Fruit fly (Drosophila melanogaster): ENCODE results near the gene anox.
A peak's percentile ranks its signal among the peaks of the same experiment; 100 is the strongest.

The anox gene

dm6 chrX:21367363-21368072, 48.4 kb upstream of the anox start:
- TF ChIP-seq CG6276 (GFP tag; optimal IDR thresholded peaks at IDR 0.05) (peak; percentile 99), CG10669 (GFP tag; optimal IDR thresholded peaks at IDR 0.05) (peak; percentile 99), CG1621 (tag; optimal IDR thresholded peaks at IDR 0.05) (peak; percentile 97), fd59A (GFP tag; optimal IDR thresholded peaks at IDR 0.05) (peak; percentile 99), vri (GFP tag; optimal IDR thresholded peaks at IDR 0.05) (peak; percentile 97), Gug (GFP tag; IDR thresholded peaks at IDR 0.05) (peak; percentile 97), topi (GFP tag; optimal IDR thresholded peaks at IDR 0.05) (peak; percentile 99), acj6 (GFP tag; optimal IDR thresholded peaks at IDR 0.05) (peak; percentile 99), Eip75B (GFP tag; optimal IDR thresholded peaks at IDR 0.05) (peak; percentile 99), eg (GFP tag; IDR thresholded peaks at IDR 0.05) (peak; percentile 97), Ets96B (tag; optimal IDR thresholded peaks at IDR 0.05) (peak; percentile 97), fkh (GFP tag; optimal IDR thresholded peaks at IDR 0.05) (peak; percentile 86), salr (GFP tag; optimal IDR thresholded peaks at IDR 0.05) (peak; percentile 96 to 98), cyc (GFP tag; optimal IDR thresholded peaks at IDR 0.05) (peak; percentile 98), CG16779 (tag; optimal IDR thresholded peaks at IDR 0.05) (peak; percentile 98), CG4318 (GFP tag; optimal IDR thresholded peaks at IDR 0.05) (peak; percentile 99), CG8119 (GFP tag; IDR thresholded peaks at IDR 0.05) (peak; percentile 99), CG6808 (GFP tag; optimal IDR thresholded peaks at IDR 0.05) (peak; percentile 99), dac (GFP tag; optimal IDR thresholded peaks at IDR 0.05) (peak; percentile 99), CG6163 (GFP tag; IDR thresholded peaks at IDR 0.05) (peak; percentile 97), OdsH (GFP tag; optimal IDR thresholded peaks at IDR 0.05) (peak; percentile 99), CG34406 (GFP tag; optimal IDR thresholded peaks at IDR 0.05) (peak; percentile 98), CG31627 (GFP tag; optimal IDR thresholded peaks at IDR 0.05) (peak; percentile 98), CG15336 (GFP tag; IDR thresholded peaks at IDR 0.05) (peak; percentile 98), CG11762 (GFP tag; optimal IDR thresholded peaks at IDR 0.05; ENCODE audit: insufficient read depth) (peak; percentile 98), Eip93F (GFP tag; optimal IDR thresholded peaks at IDR 0.05) (peak; percentile 96), Ets21C (GFP tag; optimal IDR thresholded peaks at IDR 0.05) (peak; percentile 97), achi (GFP tag; optimal IDR thresholded peaks at IDR 0.05) (peak; percentile 98), CG32006 (GFP tag; optimal IDR thresholded peaks at IDR 0.05) (peak; percentile 100), ss (GFP tag; optimal IDR thresholded peaks at IDR 0.05) (peak; percentile 99), Lpt (GFP tag; optimal IDR thresholded peaks at IDR 0.05) (peak; percentile 98), Sox102F (GFP tag; optimal IDR thresholded peaks at IDR 0.05) (peak; percentile 99), Blimp-1 (GFP tag; optimal IDR thresholded peaks at IDR 0.05) (peak; percentile 96), CG6854 (GFP tag; optimal IDR thresholded peaks at IDR 0.05) (peak; percentile 98), CG3032 (tag; optimal IDR thresholded peaks at IDR 0.05) (peak; percentile 98), svp (GFP tag) (peak; percentile 99), CG8632 (GFP tag; optimal IDR thresholded peaks at IDR 0.05) (peak; percentile 99), Hr39 (GFP tag; optimal IDR thresholded peaks at IDR 0.05) (peak; percentile 98), fd85E (GFP tag; optimal IDR thresholded peaks at IDR 0.05) (peak; percentile 89), Eip78C (GFP tag) (peak; percentile 100), Hr38 (GFP tag; optimal IDR thresholded peaks at IDR 0.05) (peak; percentile 3), CG9139 (GFP tag; optimal IDR thresholded peaks at IDR 0.05) (peak; percentile 97), Sox14 (GFP tag; optimal IDR thresholded peaks at IDR 0.05) (peak; percentile 98), CG8319 (GFP tag; optimal IDR thresholded peaks at IDR 0.05) (peak; percentile 97), spab (GFP tag; optimal IDR thresholded peaks at IDR 0.05) (peak; percentile 98), CG11294 (GFP tag; IDR thresholded peaks at IDR 0.05) (peak; percentile 96), CG3919 (GFP tag; optimal IDR thresholded peaks at IDR 0.05) (peak; percentile 98), CG10631 (GFP tag; optimal IDR thresholded peaks at IDR 0.05) (peak; percentile 98), CG11902 (GFP tag; optimal IDR thresholded peaks at IDR 0.05) (peak; percentile 97), Met (GFP tag; optimal IDR thresholded peaks at IDR 0.05) (peak; percentile 98), CG6792 (GFP tag; optimal IDR thresholded peaks at IDR 0.05) (peak; percentile 99)

Measured in whole organism, prepupa.